Worm (Caenorhabditis elegans): ENCODE data around the gene sdz-33.

DNA sequence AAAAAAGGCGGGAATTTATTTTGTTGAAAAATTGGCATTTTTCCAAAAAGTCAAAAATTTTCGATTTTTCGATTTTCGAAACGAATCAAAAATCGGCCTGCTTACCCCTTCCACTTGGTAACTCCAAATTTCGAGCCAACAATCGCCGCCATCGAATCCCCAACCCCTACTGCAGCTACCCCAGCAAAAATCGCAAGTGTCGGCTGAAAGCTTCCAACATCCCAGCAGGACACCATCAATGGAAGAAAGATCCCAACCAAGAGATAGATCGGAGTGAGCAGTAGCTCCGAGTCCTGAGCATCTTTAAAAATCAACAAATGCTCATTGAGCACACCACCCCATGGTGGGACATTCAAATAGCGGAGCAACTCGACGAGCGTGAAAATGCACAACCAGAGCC is 23.6 kb downstream of the sdz-33 start:
- TF ChIP-seq B0035.1 (tag; optimal IDR thresholded peaks at IDR 0.05) (no peak), cebp-2 (GFP tag; IDR thresholded peaks at IDR 0.05) (no peak), zim-3 (tag; optimal IDR thresholded peaks at IDR 0.05) (no peak), unc-62 (GFP tag; optimal IDR thresholded peaks at IDR 0.05) (no peak), cebp-1 (GFP tag; IDR thresholded peaks at IDR 0.05) (no peak), cebp-1 (tag; optimal IDR thresholded peaks at IDR 0.05) (no peak), zfh-2 (GFP tag; conservative IDR thresholded peaks at IDR 0.05) (0 out of 2 replicates have a peak, but pooled peaks have one; percentile 17), die-1 (tag; optimal IDR thresholded peaks at IDR 0.05) (no peak), egrh-3 (GFP tag; IDR thresholded peaks at IDR 0.05) (no peak), madf-3 (GFP tag; IDR thresholded peaks at IDR 0.05) (no peak), ztf-22 (GFP tag; optimal IDR thresholded peaks at IDR 0.05) (no peak), xnd-1 (tag; optimal IDR thresholded peaks at IDR 0.05) (no peak), gei-17 (GFP tag; optimal IDR thresholded peaks at IDR 0.05) (no peak), Y56A3A.18 (GFP tag; IDR thresholded peaks at IDR 0.05) (no peak)

Measured in whole organism, young adult.